Fruit fly (Drosophila melanogaster) whole organism, embryonic: Measurements from ENCODE around the gene SMC1.
A peak's percentile ranks its signal among the peaks of the same experiment; 100 is the strongest.

Source experiments
- BEAF-32 ChIP-seq: fragments of 200-800 bp; sonication (Bioruptor generic); optimal IDR thresholded peaks from 3 replicates; lab custom pipeline; 2017; ENCODE audit warnings: missing biosample characterization, missing genetic modification characterization, mild to moderate bottlenecking, moderate library complexity, missing genetic modification reagents
- Bgb ChIP-seq: fragments of 200-800 bp; sonication (Bioruptor generic); IDR thresholded peaks from 2 replicates; pipeline ENCODE4 v1.3.6; 2022; ENCODE audit warnings: missing biosample characterization, missing genetic modification characterization; ENCODE audit not compliant: partially characterized antibody
- C15 ChIP-seq: fragments of 200-800 bp; sonication (Bioruptor generic); IDR thresholded peaks from 3 replicates; pipeline ENCODE4 v1.3.6; 2022; ENCODE audit warnings: missing biosample characterization, missing genetic modification characterization
- CG10147 ChIP-seq: fragments of 200-800 bp; sonication (Bioruptor generic); optimal IDR thresholded peaks from 2 replicates; lab custom pipeline; 2019; ENCODE audit warnings: missing biosample characterization, mild to moderate bottlenecking, missing genetic modification characterization, moderate library complexity
- CG10267 ChIP-seq: fragments of 200-800 bp; sonication (Bioruptor generic); optimal IDR thresholded peaks from 2 replicates; lab custom pipeline; 2018; ENCODE audit warnings: missing biosample characterization, mild to moderate bottlenecking, missing genetic modification characterization, moderate library complexity
- CG11093 ChIP-seq: fragments of 200-800 bp; sonication (Bioruptor generic); IDR thresholded peaks from 3 replicates; pipeline ENCODE4 v1.3.6; 2022; ENCODE audit warnings: missing biosample characterization, missing genetic modification characterization
- CG11560 ChIP-seq: fragments of 200-800 bp; sonication (Bioruptor generic); IDR thresholded peaks from 3 replicates; pipeline ENCODE4 v1.3.6; 2022; ENCODE audit warnings: missing biosample characterization, missing genetic modification characterization
- CG12219 ChIP-seq: fragments of 200-800 bp; sonication (Bioruptor generic); optimal IDR thresholded peaks from 3 replicates; lab custom pipeline; 2018; ENCODE audit warnings: missing biosample characterization, mild to moderate bottlenecking, missing genetic modification characterization
- CG14965 ChIP-seq: fragments of 200-800 bp; sonication (Bioruptor generic); optimal IDR thresholded peaks from 2 replicates; lab custom pipeline; 2016; ENCODE audit warnings: missing biosample characterization, missing genetic modification characterization, borderline replicate concordance
- CG15073 ChIP-seq: fragments of 200-800 bp; sonication (Bioruptor generic); optimal IDR thresholded peaks from 2 replicates; lab custom pipeline; 2016; ENCODE audit warnings: missing biosample characterization, missing genetic modification characterization
- CG15514 ChIP-seq: fragments of 200-800 bp; sonication (Bioruptor generic); optimal IDR thresholded peaks from 3 replicates; lab custom pipeline; 2017; ENCODE audit warnings: missing biosample characterization, missing genetic modification characterization, mild to moderate bottlenecking, moderate library complexity, missing genetic modification reagents
- CG15601 ChIP-seq: fragments of 200-800 bp; sonication (Bioruptor generic); optimal IDR thresholded peaks from 3 replicates; lab custom pipeline; 2019; ENCODE audit warnings: missing biosample characterization, mild to moderate bottlenecking, missing genetic modification characterization, moderate library complexity
- CG1603 ChIP-seq: fragments of 200-800 bp; sonication (Bioruptor generic); optimal IDR thresholded peaks from 2 replicates; lab custom pipeline; 2019; ENCODE audit warnings: missing biosample characterization, mild to moderate bottlenecking, missing genetic modification characterization, moderate library complexity
- CG2116 ChIP-seq: fragments of 200-800 bp; sonication (Bioruptor generic); optimal IDR thresholded peaks from 3 replicates; lab custom pipeline; 2018; ENCODE audit warnings: missing biosample characterization, mild to moderate bottlenecking, missing genetic modification characterization
- CG31365 ChIP-seq: fragments of 200-800 bp; sonication (Bioruptor generic); optimal IDR thresholded peaks from 2 replicates; lab custom pipeline; 2018; ENCODE audit warnings: missing biosample characterization, mild to moderate bottlenecking, missing genetic modification characterization
- CG34224 ChIP-seq: fragments of 200-800 bp; sonication (Bioruptor generic); IDR thresholded peaks from 3 replicates; pipeline ENCODE4 v1.3.6; 2022; ENCODE audit warnings: missing biosample characterization, missing genetic modification characterization; ENCODE audit not compliant: partially characterized antibody
- CG34422 ChIP-seq: fragments of 200-800 bp; sonication (Bioruptor generic); IDR thresholded peaks from 3 replicates; pipeline ENCODE4 v1.3.6; 2022; ENCODE audit warnings: missing biosample characterization, missing genetic modification characterization
- CG3995 ChIP-seq: fragments of 200-800 bp; sonication (Bioruptor generic); optimal IDR thresholded peaks from 3 replicates; lab custom pipeline; 2016; ENCODE audit warnings: missing biosample characterization, missing genetic modification characterization
- CG4404 ChIP-seq: fragments of 200-800 bp; sonication (Bioruptor generic); IDR thresholded peaks from 2 replicates; pipeline ENCODE4 v1.3.6; 2022; ENCODE audit warnings: missing biosample characterization, missing genetic modification characterization
- CG5953 ChIP-seq: fragments of 200-800 bp; sonication (Bioruptor generic); IDR thresholded peaks from 2 replicates; pipeline ENCODE4 v1.3.6; 2022; ENCODE audit warnings: missing biosample characterization, missing genetic modification characterization
- CG6765 ChIP-seq: fragments of 200-800 bp; sonication (Bioruptor generic); optimal IDR thresholded peaks from 3 replicates; lab custom pipeline; 2017; ENCODE audit warnings: missing biosample characterization, mild to moderate bottlenecking, missing genetic modification characterization
- CG7556 ChIP-seq: fragments of 200-800 bp; sonication (Bioruptor generic); optimal IDR thresholded peaks from 2 replicates; lab custom pipeline; 2017; ENCODE audit warnings: missing biosample characterization, mild to moderate bottlenecking, missing genetic modification characterization
- CG8944 ChIP-seq: fragments of 200-800 bp; sonication (Bioruptor generic); optimal IDR thresholded peaks from 3 replicates; lab custom pipeline; 2016; ENCODE audit warnings: missing biosample characterization, missing genetic modification characterization
- Dp ChIP-seq: fragments of 200-800 bp; sonication (Bioruptor generic); optimal IDR thresholded peaks from 2 replicates; lab custom pipeline; 2018; ENCODE audit warnings: missing biosample characterization, mild to moderate bottlenecking, missing genetic modification characterization, moderate library complexity
- Dref ChIP-seq: fragments of 200-800 bp; sonication (Bioruptor generic); IDR thresholded peaks from 2 replicates; pipeline ENCODE4 v1.3.6; 2022; ENCODE audit warnings: missing biosample characterization, missing genetic modification characterization
- Gsc ChIP-seq: fragments of 200-800 bp; sonication (Bioruptor generic); IDR thresholded peaks from 2 replicates; pipeline ENCODE4 v1.3.6; 2022; ENCODE audit warnings: missing biosample characterization, missing genetic modification characterization
- Hmr ChIP-seq: fragments of 200-800 bp; sonication (Bioruptor generic); optimal IDR thresholded peaks from 3 replicates; lab custom pipeline; 2017; ENCODE audit warnings: mild to moderate bottlenecking, missing biosample characterization, missing genetic modification reagents, missing genetic modification characterization
- Hmx ChIP-seq: fragments of 200-800 bp; sonication (Bioruptor generic); optimal IDR thresholded peaks from 2 replicates; lab custom pipeline; 2016; ENCODE audit warnings: missing biosample characterization, missing genetic modification characterization
- Hr51 ChIP-seq, 2 experiments: fragments of 200-800 bp; sonication (Bioruptor generic); optimal IDR thresholded peaks; 2 replicates in 1 of 2; 3 replicates in 1 of 2; lab custom pipeline; 2016 to 2018; ENCODE audit warnings: missing biosample characterization in 2 of 2, missing genetic modification characterization in 2 of 2, mild to moderate bottlenecking in 1 of 2, moderate library complexity in 1 of 2
- MESR4 ChIP-seq: fragments of 200-800 bp; sonication (Bioruptor generic); optimal IDR thresholded peaks from 2 replicates; lab custom pipeline; 2018; ENCODE audit warnings: missing biosample characterization, mild to moderate bottlenecking, missing genetic modification characterization, moderate library complexity
- Pdp1 ChIP-seq, 2 experiments: fragments of 200-800 bp; sonication (Bioruptor generic); optimal IDR thresholded peaks; 3 replicates each; lab custom pipeline; 2016; ENCODE audit warnings: missing biosample characterization in 2 of 2, missing genetic modification characterization in 2 of 2, mild to moderate bottlenecking in 1 of 2, moderate library complexity in 1 of 2
- Scr ChIP-seq: fragments of 200-800 bp; sonication (Bioruptor generic); IDR thresholded peaks from 2 replicates; pipeline ENCODE4 v1.3.6; 2022; ENCODE audit warnings: missing biosample characterization, missing genetic modification characterization; ENCODE audit not compliant: partially characterized antibody
- al ChIP-seq: fragments of 200-800 bp; sonication (Bioruptor generic); IDR thresholded peaks from 2 replicates; pipeline ENCODE4 v1.3.6; 2022; ENCODE audit warnings: missing biosample characterization, missing genetic modification characterization
- chinmo ChIP-seq: fragments of 200-800 bp; sonication (Bioruptor generic); IDR thresholded peaks from 4 replicates; pipeline ENCODE4 v1.3.6; 2022; ENCODE audit warnings: missing biosample characterization, missing genetic modification characterization; ENCODE audit not compliant: partially characterized antibody
- crp ChIP-seq, 2 experiments: fragments of 200-800 bp; sonication (Bioruptor generic); optimal IDR thresholded peaks; 2 replicates in 1 of 2; 3 replicates in 1 of 2; lab custom pipeline; 2017; ENCODE audit warnings: missing biosample characterization in 2 of 2, missing genetic modification characterization in 2 of 2, mild to moderate bottlenecking in 1 of 2, moderate library complexity in 1 of 2
- en ChIP-seq: fragments of 200-800 bp; sonication (Bioruptor generic); optimal IDR thresholded peaks from 2 replicates; lab custom pipeline; 2016; ENCODE audit warnings: missing biosample characterization, missing genetic modification characterization
- eyg ChIP-seq: fragments of 200-800 bp; sonication (Bioruptor generic); optimal IDR thresholded peaks from 3 replicates; lab custom pipeline; 2016; ENCODE audit warnings: missing biosample characterization, missing genetic modification characterization
- ftz-f1 ChIP-seq: fragments of 200-800 bp; sonication (Bioruptor generic); optimal IDR thresholded peaks from 2 replicates; lab custom pipeline; 2016; ENCODE audit warnings: missing biosample characterization, missing genetic modification characterization
- gsb ChIP-seq: fragments of 200-800 bp; sonication (Bioruptor generic); IDR thresholded peaks from 2 replicates; pipeline ENCODE4 v1.3.6; 2022; ENCODE audit warnings: missing biosample characterization, missing genetic modification characterization
- hbn ChIP-seq: fragments of 200-800 bp; sonication (Bioruptor generic); IDR thresholded peaks from 2 replicates; pipeline ENCODE4 v1.3.6; 2022; ENCODE audit warnings: missing biosample characterization, missing genetic modification characterization; ENCODE audit not compliant: partially characterized antibody
- lbe ChIP-seq: fragments of 200-800 bp; sonication (Bioruptor generic); optimal IDR thresholded peaks from 2 replicates; lab custom pipeline; 2016; ENCODE audit warnings: missing biosample characterization, mild to moderate bottlenecking, missing genetic modification characterization
- nmo ChIP-seq: fragments of 200-800 bp; sonication (Bioruptor generic); optimal IDR thresholded peaks from 2 replicates; lab custom pipeline; 2018; ENCODE audit warnings: missing biosample characterization, mild to moderate bottlenecking, missing genetic modification characterization, moderate library complexity
- ro ChIP-seq: fragments of 200-800 bp; sonication (Bioruptor generic); IDR thresholded peaks from 2 replicates; pipeline ENCODE4 v1.3.6; 2022; ENCODE audit warnings: missing biosample characterization, missing genetic modification characterization
- scrt ChIP-seq: fragments of 200-800 bp; sonication (Bioruptor generic); optimal IDR thresholded peaks from 2 replicates; lab custom pipeline; 2018; ENCODE audit warnings: missing biosample characterization, mild to moderate bottlenecking, missing genetic modification characterization, moderate library complexity
- sens-2 ChIP-seq: fragments of 200-800 bp; sonication (Bioruptor generic); IDR thresholded peaks from 2 replicates; pipeline ENCODE4 v1.3.6; 2022; ENCODE audit warnings: missing biosample characterization, missing genetic modification characterization
- tin ChIP-seq: fragments of 200-800 bp; sonication (Bioruptor generic); optimal IDR thresholded peaks from 3 replicates; lab custom pipeline; 2016; ENCODE audit warnings: missing biosample characterization, missing genetic modification characterization
- tna ChIP-seq: fragments of 200-800 bp; sonication (Bioruptor generic); IDR thresholded peaks from 2 replicates; pipeline ENCODE4 v1.3.6; 2022; ENCODE audit warnings: missing biosample characterization, missing genetic modification characterization; ENCODE audit not compliant: partially characterized antibody
- tx ChIP-seq: fragments of 200-800 bp; sonication (Bioruptor generic); optimal IDR thresholded peaks from 2 replicates; lab custom pipeline; 2016; ENCODE audit warnings: missing biosample characterization, missing genetic modification characterization
- unpg ChIP-seq: fragments of 200-800 bp; sonication (Bioruptor generic); optimal IDR thresholded peaks from 3 replicates; lab custom pipeline; 2018; ENCODE audit warnings: missing biosample characterization, mild to moderate bottlenecking, missing genetic modification characterization, moderate library complexity
- zen ChIP-seq: fragments of 200-800 bp; sonication (Bioruptor generic); optimal IDR thresholded peaks from 3 replicates; lab custom pipeline; 2018; ENCODE audit warnings: missing biosample characterization, mild to moderate bottlenecking, missing genetic modification characterization, moderate library complexity

The SMC1 gene

dm6 chr3R:24054227-24054626, 3.9 kb upstream of the SMC1 start, which contains the start of gene CG6000 (continued):
- TF ChIP-seq sens-2 (no peak), CG10267 (tag; lab: Kevin White, UChicago) (no peak), CG14965 (GFP tag; lab: Kevin White, UChicago) (no peak), CG7556 (GFP tag; lab: Kevin White, UChicago) (no peak), tna (GFP tag; lab: Robert Waterston, UW) (no peak), ro (GFP tag; lab: Robert Waterston, UW) (no peak), C15 (GFP tag; lab: Robert Waterston, UW) (no peak), CG8944 (GFP tag; lab: Kevin White, UChicago) (no peak), Dref (peak; percentile 38; the same call in 1 of the 2 replicates), unpg (GFP tag; lab: Kevin White, UChicago) (no peak), zen (tag; lab: Kevin White, UChicago) (no peak), lbe (GFP tag; lab: Kevin White, UChicago) (peak; percentile 10), Scr (GFP tag; lab: Robert Waterston, UW) (peak; percentile 29; the same call in 1 of the 2 replicates), CG11093 (GFP tag; lab: Robert Waterston, UW) (no peak), CG11560 (tag; lab: Robert Waterston, UW) (peak; percentile 39; the same call in 1 of the 3 replicates), crp (GFP tag; optimal IDR thresholded peaks at IDR 0.05; lab: Kevin White, UChicago) (peak in 1 of 2 experiments; percentile 87), scrt (GFP tag; lab: Kevin White, UChicago) (no peak), CG4404 (no peak), MESR4 (GFP tag; lab: Kevin White, UChicago) (peak; percentile 20), al (GFP tag; lab: Robert Waterston, UW) (no peak), Hr51 (GFP tag; optimal IDR thresholded peaks at IDR 0.05; lab: Kevin White, UChicago) (no peak), Pdp1 (GFP tag; optimal IDR thresholded peaks at IDR 0.05; lab: Kevin White, UChicago) (peak in 1 of 2 experiments; percentile 97), BEAF-32 (GFP tag; lab: Kevin White, UChicago) (peak; percentile 9), Hmx (no peak), Dp (peak; percentile 88), chinmo (GFP tag; lab: Robert Waterston, UW) (no peak), CG3995 (GFP tag; lab: Kevin White, UChicago) (peak; percentile 60), CG10147 (GFP tag; lab: Kevin White, UChicago) (no peak), Gsc (GFP tag; lab: Robert Waterston, UW) (no peak), tin (GFP tag; lab: Kevin White, UChicago) (no peak), tx (GFP tag; lab: Kevin White, UChicago) (no peak), nmo (no peak), hbn (GFP tag; lab: Robert Waterston, UW) (0 out of 2 replicates have a peak, but pooled peaks have one; percentile 31), ftz-f1 (no peak), en (GFP tag; lab: Kevin White, UChicago) (no peak), CG34422 (GFP tag; lab: Robert Waterston, UW) (peak; percentile 6; the same call in 1 of the 3 replicates), CG2116 (GFP tag; lab: Kevin White, UChicago) (peak; percentile 5), CG15514 (GFP tag; lab: Kevin White, UChicago) (peak; percentile 44), CG1603 (no peak)

- TF ChIP-seq eyg (GFP tag; lab: Kevin White, UChicago) = no peak
- TF ChIP-seq CG15073 (GFP tag; lab: Kevin White, UChicago) = no peak
- no peak for TF ChIP-seq Hmr (GFP tag; lab: Kevin White, UChicago)
- no peak for TF ChIP-seq Bgb (GFP tag; lab: Robert Waterston, UW)
- no peak for TF ChIP-seq gsb (GFP tag; lab: Robert Waterston, UW)
- peak; percentile 29 for TF ChIP-seq CG31365 (tag; lab: Kevin White, UChicago)
- TF ChIP-seq CG12219 (GFP tag; lab: Kevin White, UChicago) = no peak
- TF ChIP-seq CG15601 (tag; lab: Kevin White, UChicago) = peak; percentile 81
- no peak for TF ChIP-seq CG5953 (GFP tag; lab: Robert Waterston, UW)
- no peak for TF ChIP-seq en (GFP tag; lab: Kevin White, UChicago)
- TF ChIP-seq CG34224 = peak; percentile 68
- TF ChIP-seq C15 (GFP tag; lab: Robert Waterston, UW) = no peak
- peak; percentile 34 for TF ChIP-seq CG6765 (GFP tag; lab: Kevin White, UChicago)
Observed at dm6 chr3R:24057188-24057587, 899 bp upstream of the SMC1 start, which contains the start of gene Hsp68. Gene Hsp68, minus strand, starts transcription at chr3R:24057310.
